Worm (Caenorhabditis elegans): Measurements from ENCODE around the gene R11E3.1.

DNA sequence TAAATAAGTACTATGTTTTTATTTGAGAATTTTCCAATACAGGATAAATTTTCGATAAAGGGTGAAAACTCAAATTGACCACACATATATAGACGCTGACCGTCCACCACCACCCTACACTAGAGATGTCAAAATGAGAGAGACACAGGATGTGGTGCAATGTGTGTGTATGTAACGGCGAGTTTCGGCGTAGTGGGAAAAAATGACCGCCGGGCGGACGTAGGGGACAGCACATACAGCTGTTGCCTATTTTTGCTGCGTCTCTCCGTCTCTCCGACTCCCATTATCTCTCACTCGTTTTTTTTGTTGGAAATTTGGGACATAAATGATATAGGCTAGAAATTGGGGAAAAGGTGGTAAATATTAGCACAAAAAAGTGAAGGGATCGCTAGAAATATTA, 8.4 kb upstream of the R11E3.1 start:
- TF ChIP-seq nhr-237 (tag; optimal IDR thresholded peaks at IDR 0.05) = no peak
- TF ChIP-seq zip-8 (tag; optimal IDR thresholded peaks at IDR 0.05) = no peak
- TF ChIP-seq elt-1 (tag; optimal IDR thresholded peaks at IDR 0.05; ENCODE audit: borderline replicate concordance, insufficient read depth) = no peak
- no peak for TF ChIP-seq elt-3 (tag; optimal IDR thresholded peaks at IDR 0.05)
- TF ChIP-seq ces-1 (GFP tag; optimal IDR thresholded peaks at IDR 0.05) = no peak
- no peak for TF ChIP-seq unc-62 (GFP tag; optimal IDR thresholded peaks at IDR 0.05)

Data from whole organism, mixed stage, embryonic.